Worm (Caenorhabditis elegans) whole organism, early embryonic: ENCODE results near the gene sre-11.

ENCODE experiments used
- B0310.2 ChIP-seq: sonication (generic microtip); optimal IDR thresholded peaks from 2 replicates; lab custom pipeline; 2016; ENCODE audit warnings: mild to moderate bottlenecking, missing genetic modification characterization, missing compliant biosample characterization
- F13C5.2 ChIP-seq: sonication (generic microtip); optimal IDR thresholded peaks from 2 replicates; lab custom pipeline; 2017; ENCODE audit warnings: mild to moderate bottlenecking, missing genetic modification characterization, inconsistent platforms, missing compliant biosample characterization
- aly-1 ChIP-seq: sonication (generic microtip); optimal IDR thresholded peaks from 2 replicates; lab custom pipeline; 2016; ENCODE audit warnings: missing genetic modification characterization, missing compliant biosample characterization
- ama-1 ChIP-seq: fragments of 150-350 bp; optimal IDR thresholded peaks from 2 replicates; lab custom pipeline; 2014
- ceh-13 ChIP-seq: fragments of 200-800 bp; sonication (Bioruptor generic); optimal IDR thresholded peaks from 2 replicates; lab custom pipeline; 2018; ENCODE audit warnings: mild to moderate bottlenecking, missing genetic modification characterization, missing compliant biosample characterization
- ceh-36 ChIP-seq: sonication (generic microtip); optimal IDR thresholded peaks from 2 replicates; lab custom pipeline; 2016; ENCODE audit warnings: missing genetic modification characterization, inconsistent platforms, missing compliant biosample characterization
- ets-7 ChIP-seq: sonication (generic microtip); optimal IDR thresholded peaks from 2 replicates; lab custom pipeline; 2016; ENCODE audit warnings: missing genotype, missing genetic modification characterization, missing compliant biosample characterization
- flt-1 ChIP-seq: fragments of 200-800 bp; sonication (Bioruptor generic); IDR thresholded peaks from 2 replicates; pipeline ENCODE4 v1.3.6; 2022; ENCODE audit warnings: missing genetic modification characterization, missing compliant biosample characterization
- hmbx-1 ChIP-seq: sonication (generic microtip); optimal IDR thresholded peaks from 2 replicates; lab custom pipeline; 2016; ENCODE audit warnings: mild to moderate bottlenecking, missing genetic modification characterization, missing compliant biosample characterization
- hmg-4 ChIP-seq: fragments of 200-800 bp; sonication (Bioruptor generic); optimal IDR thresholded peaks from 2 replicates; lab custom pipeline; 2018; ENCODE audit warnings: mild to moderate bottlenecking, missing genetic modification characterization, missing compliant biosample characterization
- hnd-1 ChIP-seq: sonication (generic microtip); optimal IDR thresholded peaks from 2 replicates; lab custom pipeline; 2016; ENCODE audit warnings: missing genetic modification characterization, missing compliant biosample characterization
- pes-1 ChIP-seq: fragments of 200-800 bp; sonication (Bioruptor generic); IDR thresholded peaks from 2 replicates; pipeline ENCODE4 v1.3.6; 2022; ENCODE audit warnings: missing genetic modification reagents, missing genetic modification characterization, missing compliant biosample characterization
- scrt-1 ChIP-seq: fragments of 200-800 bp; sonication (Bioruptor generic); IDR thresholded peaks from 2 replicates; pipeline ENCODE4 v1.3.6; 2022; ENCODE audit warnings: missing genetic modification characterization, missing compliant biosample characterization
- sea-1 ChIP-seq: fragments of 200-800 bp; sonication (Bioruptor generic); conservative IDR thresholded peaks from 2 replicates; pipeline ENCODE4 v1.3.6; 2022; ENCODE audit warnings: missing genetic modification characterization, missing compliant biosample characterization
- tbx-11 ChIP-seq: fragments of 200-800 bp; sonication (Bioruptor generic); IDR thresholded peaks from 2 replicates; pipeline ENCODE4 v1.3.6; 2022; ENCODE audit warnings: missing genetic modification characterization, missing compliant biosample characterization
- tbx-37 ChIP-seq: fragments of 200-800 bp; sonication (Bioruptor generic); conservative IDR thresholded peaks from 2 replicates; pipeline ENCODE4 v1.3.6; 2022; ENCODE audit warnings: missing genetic modification reagents, missing genetic modification characterization, missing compliant biosample characterization
- tra-4 ChIP-seq: sonication (generic microtip); optimal IDR thresholded peaks from 2 replicates; lab custom pipeline; 2017; ENCODE audit warnings: missing genetic modification characterization, missing compliant biosample characterization

sre-11 gene

ce11 chrV:7683907-7684655, at the start of gene sre-11:
sre-11 (minus strand) TSS chrV:7683957.
- TF ChIP-seq tbx-11 (no peak), F13C5.2 (tag; lab: Kevin White, UChicago) (no peak), ceh-36 (tag; lab: Kevin White, UChicago) (no peak), B0310.2 (tag; lab: Kevin White, UChicago) (no peak), tbx-37 (GFP tag; lab: Robert Waterston, UW) (no peak), ceh-13 (GFP tag; lab: Kevin White, UChicago) (no peak), pes-1 (GFP tag; lab: Robert Waterston, UW) (no peak), sea-1 (no peak), ama-1 (no peak), scrt-1 (GFP tag; lab: Robert Waterston, UW) (no peak), tra-4 (tag; lab: Kevin White, UChicago) (no peak), ets-7 (tag; lab: Kevin White, UChicago) (no peak), hmg-4 (GFP tag; lab: Kevin White, UChicago) (no peak), hnd-1 (tag; lab: Kevin White, UChicago) (no peak), flt-1 (GFP tag; lab: Robert Waterston, UW) (no peak), hmbx-1 (tag; lab: Kevin White, UChicago) (no peak), aly-1 (tag; lab: Kevin White, UChicago) (no peak)

ce11 chrV:7733240-7733765, 49.5 kb upstream of the sre-11 start:
- TF ChIP-seq ama-1 (no peak), ceh-13 (GFP tag; lab: Kevin White, UChicago) (no peak), aly-1 (tag; lab: Kevin White, UChicago) (no peak), hmbx-1 (tag; lab: Kevin White, UChicago) (no peak), scrt-1 (GFP tag; lab: Robert Waterston, UW) (no peak), pes-1 (GFP tag; lab: Robert Waterston, UW) (no peak), sea-1 (no peak), tra-4 (tag; lab: Kevin White, UChicago) (no peak), flt-1 (GFP tag; lab: Robert Waterston, UW) (no peak), ceh-36 (tag; lab: Kevin White, UChicago) (no peak), hnd-1 (tag; lab: Kevin White, UChicago) (no peak)

ce11 chrV:7730488-7730887, 46.7 kb upstream of the sre-11 start:
- TF ChIP-seq tbx-37 (GFP tag; lab: Robert Waterston, UW) (0 out of 2 replicates have a peak, but pooled peaks have one; percentile 18), flt-1 (GFP tag; lab: Robert Waterston, UW) (no peak), pes-1 (GFP tag; lab: Robert Waterston, UW) (peak; percentile 37; the same call in 1 of the 2 replicates), B0310.2 (tag; lab: Kevin White, UChicago) (peak; percentile 8), tbx-11 (no peak), tra-4 (tag; lab: Kevin White, UChicago) (no peak), ama-1 (no peak), ceh-36 (tag; lab: Kevin White, UChicago) (peak; percentile 25)

- TF ChIP-seq tbx-37 (GFP tag; lab: Robert Waterston, UW) (no peak), tbx-11 (no peak), pes-1 (GFP tag; lab: Robert Waterston, UW) (no peak), ceh-13 (GFP tag; lab: Kevin White, UChicago) (no peak), tra-4 (tag; lab: Kevin White, UChicago) (no peak)
These were observed 44.9 kb upstream of the sre-11 start, which contains the start of gene Y97E10C.1 for ce11 chrV:7728679-7729027. Y97E10C.1 (plus strand) TSS chrV:7728879.

ce11 chrV:7728003-7728678, 44.4 kb upstream of the sre-11 start:
- TF ChIP-seq hmbx-1 (tag; lab: Kevin White, UChicago) (no peak), hmg-4 (GFP tag; lab: Kevin White, UChicago) (no peak), hnd-1 (tag; lab: Kevin White, UChicago) (no peak), scrt-1 (GFP tag; lab: Robert Waterston, UW) (no peak), ets-7 (tag; lab: Kevin White, UChicago) (no peak), sea-1 (no peak), pes-1 (GFP tag; lab: Robert Waterston, UW) (no peak)

- TF ChIP-seq B0310.2 (tag; lab: Kevin White, UChicago) = no peak
- TF ChIP-seq ceh-13 (GFP tag; lab: Kevin White, UChicago) = no peak
- no peak for TF ChIP-seq tbx-11
- no peak for TF ChIP-seq tbx-37 (GFP tag; lab: Robert Waterston, UW)
- no peak for TF ChIP-seq F13C5.2 (tag; lab: Kevin White, UChicago)
- no peak for TF ChIP-seq ama-1
- TF ChIP-seq scrt-1 (GFP tag; lab: Robert Waterston, UW) = no peak
- TF ChIP-seq hmbx-1 (tag; lab: Kevin White, UChicago) = no peak
These were observed 43.2 kb upstream of the sre-11 start for ce11 chrV:7726927-7727326.

ce11 chrV:7726202-7726601, 42.4 kb upstream of the sre-11 start:
- no peak for TF ChIP-seq hnd-1 (tag; lab: Kevin White, UChicago)
- TF ChIP-seq ceh-36 (tag; lab: Kevin White, UChicago) = no peak
- TF ChIP-seq ets-7 (tag; lab: Kevin White, UChicago) = no peak
- TF ChIP-seq tra-4 (tag; lab: Kevin White, UChicago) = no peak
- no peak for TF ChIP-seq hmg-4 (GFP tag; lab: Kevin White, UChicago)
- TF ChIP-seq sea-1 = no peak
- TF ChIP-seq aly-1 (tag; lab: Kevin White, UChicago) = no peak
- no peak for TF ChIP-seq B0310.2 (tag; lab: Kevin White, UChicago)
- TF ChIP-seq hmbx-1 (tag; lab: Kevin White, UChicago) = no peak
- TF ChIP-seq F13C5.2 (tag; lab: Kevin White, UChicago) = no peak
- TF ChIP-seq pes-1 (GFP tag; lab: Robert Waterston, UW) = no peak
- no peak for TF ChIP-seq scrt-1 (GFP tag; lab: Robert Waterston, UW)
- TF ChIP-seq tbx-11 = no peak
- TF ChIP-seq tbx-37 (GFP tag; lab: Robert Waterston, UW) = no peak
- no peak for TF ChIP-seq ceh-13 (GFP tag; lab: Kevin White, UChicago)
- TF ChIP-seq ama-1 = no peak
- TF ChIP-seq flt-1 (GFP tag; lab: Robert Waterston, UW) = no peak
